Worm (Caenorhabditis elegans) whole organism, L2 larva: Measurements from ENCODE around the gene C16B8.3.

ENCODE experiments used
- F13H6.1 ChIP-seq: sonication (generic microtip); optimal IDR thresholded peaks from 2 replicates; lab custom pipeline; 2016; ENCODE audit warnings: missing genetic modification characterization, missing compliant biosample characterization
- egl-27 ChIP-seq: sonication (generic microtip); optimal IDR thresholded peaks from 3 replicates; lab custom pipeline; 2017; ENCODE audit warnings: missing biosample characterization, missing genetic modification reagents, missing genetic modification characterization
- mab-5 ChIP-seq: fragments of 150-350 bp; optimal IDR thresholded peaks from 2 replicates; lab custom pipeline; 2014; ENCODE audit warnings: missing biosample characterization, missing genetic modification characterization
- mdl-1 ChIP-seq, 2 experiments: fragments of 150-350 bp in 1 of 2; sonication (generic microtip) in 1 of 2; optimal IDR thresholded peaks; 2 replicates each; lab custom pipeline; 2017; ENCODE audit warnings: missing biosample characterization in 2 of 2, missing genetic modification characterization in 2 of 2
- nhr-11 ChIP-seq: fragments of 150-350 bp; optimal IDR thresholded peaks from 2 replicates; lab custom pipeline; 2014; ENCODE audit warnings: missing biosample characterization, missing genetic modification characterization
- nhr-12 ChIP-seq: fragments of 150-350 bp; optimal IDR thresholded peaks from 2 replicates; lab custom pipeline; 2014; ENCODE audit warnings: missing biosample characterization, missing genetic modification characterization
- nhr-129 ChIP-seq: fragments of 150-350 bp; optimal IDR thresholded peaks from 2 replicates; lab custom pipeline; 2014; ENCODE audit warnings: missing biosample characterization, missing genetic modification characterization
- nhr-25 ChIP-seq: fragments of 150-350 bp; sonication (generic microtip); optimal IDR thresholded peaks from 3 replicates; lab custom pipeline; 2014; ENCODE audit warnings: missing biosample characterization, missing genetic modification characterization
- unc-39 ChIP-seq: fragments of 150-350 bp; optimal IDR thresholded peaks from 2 replicates; lab custom pipeline; 2014; ENCODE audit warnings: missing biosample characterization, missing genetic modification characterization
- zag-1 ChIP-seq: fragments of 150-350 bp; optimal IDR thresholded peaks from 2 replicates; lab custom pipeline; 2014; ENCODE audit warnings: missing biosample characterization, missing genetic modification characterization
- ztf-11 ChIP-seq: sonication (generic microtip); optimal IDR thresholded peaks from 2 replicates; lab custom pipeline; 2017; ENCODE audit warnings: missing biosample characterization, missing genetic modification characterization

ce11 chrX:3932694-3933093, 35.7 kb downstream of the C16B8.3 start:
- TF ChIP-seq nhr-129 (tag; lab: Kevin White, UChicago) (no peak), nhr-11 (tag; lab: Kevin White, UChicago) (no peak), zag-1 (tag; lab: Kevin White, UChicago) (no peak), nhr-25 (tag; lab: Kevin White, UChicago) (peak; percentile 65), mdl-1 (tag; optimal IDR thresholded peaks at IDR 0.05; lab: Kevin White, UChicago) (no peak), ztf-11 (no peak), F13H6.1 (tag; lab: Kevin White, UChicago) (no peak), egl-27 (tag; lab: Kevin White, UChicago) (no peak), nhr-12 (no peak), unc-39 (tag; lab: Kevin White, UChicago) (no peak), mab-5 (tag; lab: Kevin White, UChicago) (no peak)
